Fruit fly (Drosophila melanogaster): Measurements from ENCODE around the gene CG33172.
A peak's percentile ranks its signal among the peaks of the same experiment; 100 is the strongest.

CG33172 gene

dm6 chrX:15811666-15812614 lies 42.5 kb downstream of the CG33172 start:
- TF ChIP-seq EcR (GFP tag; optimal IDR thresholded peaks at IDR 0.05) (no peak), CG8478 (optimal IDR thresholded peaks at IDR 0.05) (peak; percentile 42), psq (optimal IDR thresholded peaks at IDR 0.05) (no peak)

dm6 chrX:15812615-15812995 lies 43.1 kb downstream of the CG33172 start:
- TF ChIP-seq Dll (optimal IDR thresholded peaks at IDR 0.05) (no peak), CG8478 (optimal IDR thresholded peaks at IDR 0.05) (no peak), usp (GFP tag; optimal IDR thresholded peaks at IDR 0.05) (no peak), pan (optimal IDR thresholded peaks at IDR 0.05) (no peak), psq (optimal IDR thresholded peaks at IDR 0.05) (no peak), EcR (GFP tag; optimal IDR thresholded peaks at IDR 0.05) (no peak)

- TF ChIP-seq CG8478 (optimal IDR thresholded peaks at IDR 0.05) = no peak
- no peak for TF ChIP-seq psq (optimal IDR thresholded peaks at IDR 0.05)
- TF ChIP-seq pan (optimal IDR thresholded peaks at IDR 0.05) = no peak
- TF ChIP-seq usp (GFP tag; optimal IDR thresholded peaks at IDR 0.05) = no peak
- no peak for TF ChIP-seq Dll (optimal IDR thresholded peaks at IDR 0.05)
- TF ChIP-seq EcR (GFP tag; optimal IDR thresholded peaks at IDR 0.05) = no peak
Measured at dm6 chrX:15813224-15813623, 43.8 kb downstream of the CG33172 start.

dm6 chrX:15814485-15814884 lies 45.0 kb downstream of the CG33172 start:
- no peak for TF ChIP-seq CG8478 (optimal IDR thresholded peaks at IDR 0.05)
- no peak for TF ChIP-seq psq (optimal IDR thresholded peaks at IDR 0.05)
- TF ChIP-seq EcR (GFP tag; optimal IDR thresholded peaks at IDR 0.05) = no peak
- TF ChIP-seq usp (GFP tag; optimal IDR thresholded peaks at IDR 0.05) = no peak
- TF ChIP-seq Dll (optimal IDR thresholded peaks at IDR 0.05) = no peak
- no peak for TF ChIP-seq pan (optimal IDR thresholded peaks at IDR 0.05)

- TF ChIP-seq Dll (optimal IDR thresholded peaks at IDR 0.05) (no peak), EcR (GFP tag; optimal IDR thresholded peaks at IDR 0.05) (no peak), pan (optimal IDR thresholded peaks at IDR 0.05) (no peak), psq (optimal IDR thresholded peaks at IDR 0.05) (no peak), CG8478 (optimal IDR thresholded peaks at IDR 0.05) (no peak), usp (GFP tag; optimal IDR thresholded peaks at IDR 0.05) (no peak)
Measured at dm6 chrX:15816127-15816526, 46.7 kb downstream of the CG33172 start.

dm6 chrX:15816905-15817304 lies 47.4 kb downstream of the CG33172 start:
- TF ChIP-seq Dll (optimal IDR thresholded peaks at IDR 0.05) = no peak
- TF ChIP-seq CG8478 (optimal IDR thresholded peaks at IDR 0.05) = no peak
- TF ChIP-seq psq (optimal IDR thresholded peaks at IDR 0.05) = no peak
- TF ChIP-seq EcR (GFP tag; optimal IDR thresholded peaks at IDR 0.05) = no peak
- TF ChIP-seq pan (optimal IDR thresholded peaks at IDR 0.05) = no peak
- TF ChIP-seq usp (GFP tag; optimal IDR thresholded peaks at IDR 0.05) = no peak

dm6 chrX:15817823-15818222 lies 48.4 kb downstream of the CG33172 start:
- TF ChIP-seq CG8478 (optimal IDR thresholded peaks at IDR 0.05) = no peak
- no peak for TF ChIP-seq psq (optimal IDR thresholded peaks at IDR 0.05)
- no peak for TF ChIP-seq pan (optimal IDR thresholded peaks at IDR 0.05)
- no peak for TF ChIP-seq usp (GFP tag; optimal IDR thresholded peaks at IDR 0.05)
- TF ChIP-seq EcR (GFP tag; optimal IDR thresholded peaks at IDR 0.05) = no peak
- TF ChIP-seq Dll (optimal IDR thresholded peaks at IDR 0.05) = no peak

dm6 chrX:15818608-15819184 lies 49.2 kb downstream of the CG33172 start:
- TF ChIP-seq pan (optimal IDR thresholded peaks at IDR 0.05) (peak; percentile 67), psq (optimal IDR thresholded peaks at IDR 0.05) (no peak)

dm6 chrX:15822363-15822762 lies 52.9 kb downstream of the CG33172 start:
- TF ChIP-seq usp (GFP tag; optimal IDR thresholded peaks at IDR 0.05) (no peak), psq (optimal IDR thresholded peaks at IDR 0.05) (no peak), EcR (GFP tag; optimal IDR thresholded peaks at IDR 0.05) (no peak), pan (optimal IDR thresholded peaks at IDR 0.05) (no peak), Dll (optimal IDR thresholded peaks at IDR 0.05) (no peak), CG8478 (optimal IDR thresholded peaks at IDR 0.05) (no peak)

All from whole organism.